Worm (Caenorhabditis elegans): ENCODE data around the gene mig-21.

DNA sequence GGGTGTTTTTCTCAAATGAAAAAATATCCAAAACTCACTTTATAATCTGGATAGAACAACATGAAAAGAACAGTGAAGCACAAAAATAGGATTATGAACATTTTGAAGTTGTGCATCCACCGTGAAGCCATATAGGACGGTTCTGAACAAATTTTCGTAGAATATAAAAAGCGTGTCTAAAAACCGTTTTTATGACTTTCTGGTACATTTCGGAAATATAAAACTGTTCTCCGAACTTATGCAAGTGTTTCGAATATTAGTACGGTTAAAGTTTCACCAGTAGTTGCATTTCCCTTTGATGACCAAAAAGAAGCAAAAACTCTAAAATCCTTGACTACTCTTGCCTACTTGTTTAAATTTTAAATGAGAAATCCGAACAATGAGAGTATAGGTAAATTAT is 10.5 kb upstream of the mig-21 start, which contains the start of gene C28H8.8:
- TF ChIP-seq Y53G8AR.9 (GFP tag; conservative IDR thresholded peaks at IDR 0.05) = no peak
- no peak for TF ChIP-seq athp-1 (tag; optimal IDR thresholded peaks at IDR 0.05)
- TF ChIP-seq nfya-1 (tag; optimal IDR thresholded peaks at IDR 0.05; ENCODE audit: borderline replicate concordance, insufficient read depth) = no peak
- TF ChIP-seq nhr-179 (tag; optimal IDR thresholded peaks at IDR 0.05) = no peak
- no peak for TF ChIP-seq unc-62 (GFP tag; optimal IDR thresholded peaks at IDR 0.05)
- TF ChIP-seq let-607 (tag; optimal IDR thresholded peaks at IDR 0.05) = no peak
- TF ChIP-seq nhr-90 (tag; optimal IDR thresholded peaks at IDR 0.05) = no peak
- TF ChIP-seq pha-4 (tag; optimal IDR thresholded peaks at IDR 0.05) = no peak
- TF ChIP-seq C17E4.6 (GFP tag; IDR thresholded peaks at IDR 0.05) = no peak
- no peak for TF ChIP-seq attf-5 (GFP tag; optimal IDR thresholded peaks at IDR 0.05)
- TF ChIP-seq nfyb-1 (GFP tag; IDR thresholded peaks at IDR 0.05) = no peak
